Fruit fly (Drosophila melanogaster) whole organism, embryonic: ENCODE measurements around the gene Tlk.

ENCODE experiments used
- Adf1 ChIP-seq: fragments of 200-800 bp; sonication (Bioruptor generic); IDR thresholded peaks from 2 replicates; pipeline ENCODE4 v1.3.6; 2022; ENCODE audit warnings: missing biosample characterization, missing genetic modification characterization
- BEAF-32 ChIP-seq: fragments of 200-800 bp; sonication (Bioruptor generic); optimal IDR thresholded peaks from 3 replicates; lab custom pipeline; 2017; ENCODE audit warnings: missing biosample characterization, missing genetic modification characterization, mild to moderate bottlenecking, moderate library complexity, missing genetic modification reagents
- Bdp1 ChIP-seq: fragments of 200-800 bp; sonication (Bioruptor generic); optimal IDR thresholded peaks from 3 replicates; lab custom pipeline; 2016; ENCODE audit warnings: missing biosample characterization, missing genetic modification characterization
- CG10274 ChIP-seq: fragments of 200-800 bp; sonication (Bioruptor generic); optimal IDR thresholded peaks from 3 replicates; lab custom pipeline; 2017; ENCODE audit warnings: missing biosample characterization, mild to moderate bottlenecking, missing genetic modification characterization
- CG10959 ChIP-seq: fragments of 200-800 bp; sonication (Bioruptor generic); IDR thresholded peaks from 2 replicates; pipeline ENCODE4 v1.3.6; 2022; ENCODE audit warnings: missing biosample characterization, missing genetic modification characterization
- CG11456 ChIP-seq: fragments of 200-800 bp; sonication (Bioruptor generic); IDR thresholded peaks from 3 replicates; pipeline ENCODE4 v1.3.6; 2022; ENCODE audit warnings: missing biosample characterization, missing genetic modification characterization
- CG12071 ChIP-seq: fragments of 200-800 bp; sonication (Bioruptor generic); optimal IDR thresholded peaks from 3 replicates; lab custom pipeline; 2018; ENCODE audit warnings: missing biosample characterization, mild to moderate bottlenecking, missing genetic modification characterization
- CG14860 ChIP-seq: fragments of 200-800 bp; sonication (Bioruptor generic); IDR thresholded peaks from 3 replicates; pipeline ENCODE4 v1.3.6; 2022; ENCODE audit warnings: missing biosample characterization, missing genetic modification characterization; ENCODE audit not compliant: partially characterized antibody
- CG15601 ChIP-seq: fragments of 200-800 bp; sonication (Bioruptor generic); optimal IDR thresholded peaks from 3 replicates; lab custom pipeline; 2019; ENCODE audit warnings: missing biosample characterization, mild to moderate bottlenecking, missing genetic modification characterization, moderate library complexity
- CG15696 ChIP-seq: fragments of 200-800 bp; sonication (Bioruptor generic); optimal IDR thresholded peaks from 2 replicates; lab custom pipeline; 2019; ENCODE audit warnings: missing biosample characterization, mild to moderate bottlenecking, missing genetic modification characterization, moderate library complexity
- CG2116 ChIP-seq: fragments of 200-800 bp; sonication (Bioruptor generic); optimal IDR thresholded peaks from 3 replicates; lab custom pipeline; 2018; ENCODE audit warnings: missing biosample characterization, mild to moderate bottlenecking, missing genetic modification characterization
- CG2120 ChIP-seq: fragments of 200-800 bp; sonication (Bioruptor generic); optimal IDR thresholded peaks from 3 replicates; lab custom pipeline; 2016; ENCODE audit warnings: missing biosample characterization, missing genetic modification characterization
- CG2202 ChIP-seq: fragments of 200-800 bp; sonication (Bioruptor generic); optimal IDR thresholded peaks from 2 replicates; lab custom pipeline; 2018; ENCODE audit warnings: missing biosample characterization, mild to moderate bottlenecking, missing genetic modification characterization
- CG3163 ChIP-seq: fragments of 200-800 bp; sonication (Bioruptor generic); optimal IDR thresholded peaks from 3 replicates; lab custom pipeline; 2016; ENCODE audit warnings: missing biosample characterization, missing genetic modification characterization
- CG3281 ChIP-seq: fragments of 200-800 bp; sonication (Bioruptor generic); optimal IDR thresholded peaks from 3 replicates; lab custom pipeline; 2017; ENCODE audit warnings: missing biosample characterization, mild to moderate bottlenecking, missing genetic modification characterization
- CG34224 ChIP-seq: fragments of 200-800 bp; sonication (Bioruptor generic); IDR thresholded peaks from 3 replicates; pipeline ENCODE4 v1.3.6; 2022; ENCODE audit warnings: missing biosample characterization, missing genetic modification characterization; ENCODE audit not compliant: partially characterized antibody
- CG34422 ChIP-seq: fragments of 200-800 bp; sonication (Bioruptor generic); IDR thresholded peaks from 3 replicates; pipeline ENCODE4 v1.3.6; 2022; ENCODE audit warnings: missing biosample characterization, missing genetic modification characterization
- CG3838 ChIP-seq: fragments of 200-800 bp; sonication (Bioruptor generic); optimal IDR thresholded peaks from 3 replicates; lab custom pipeline; 2016; ENCODE audit warnings: missing biosample characterization, missing genetic modification characterization
- CG4617 ChIP-seq: fragments of 200-800 bp; sonication (Bioruptor generic); optimal IDR thresholded peaks from 3 replicates; lab custom pipeline; 2016; ENCODE audit warnings: missing biosample characterization, missing genetic modification characterization, borderline replicate concordance
- CG6683 ChIP-seq: fragments of 200-800 bp; sonication (Bioruptor generic); optimal IDR thresholded peaks from 2 replicates; lab custom pipeline; 2017; ENCODE audit warnings: missing biosample characterization, mild to moderate bottlenecking, missing genetic modification characterization, missing genetic modification reagents
- CG7745 ChIP-seq: fragments of 200-800 bp; sonication (Bioruptor generic); optimal IDR thresholded peaks from 2 replicates; lab custom pipeline; 2018; ENCODE audit warnings: missing biosample characterization, mild to moderate bottlenecking, missing genetic modification characterization, moderate library complexity
- CG7839 ChIP-seq: fragments of 200-800 bp; sonication (Bioruptor generic); optimal IDR thresholded peaks from 3 replicates; lab custom pipeline; 2018; ENCODE audit warnings: missing biosample characterization, mild to moderate bottlenecking, missing genetic modification characterization, moderate library complexity
- CG7928 ChIP-seq: fragments of 200-800 bp; sonication (Bioruptor generic); optimal IDR thresholded peaks from 2 replicates; lab custom pipeline; 2017; ENCODE audit warnings: missing biosample characterization, mild to moderate bottlenecking, missing genetic modification characterization
- CG8388 ChIP-seq: fragments of 200-800 bp; sonication (Bioruptor generic); optimal IDR thresholded peaks from 2 replicates; lab custom pipeline; 2019; ENCODE audit warnings: missing biosample characterization, mild to moderate bottlenecking, missing genetic modification characterization, moderate library complexity
- CG9797 ChIP-seq: fragments of 200-800 bp; sonication (Bioruptor generic); optimal IDR thresholded peaks from 3 replicates; lab custom pipeline; 2018; ENCODE audit warnings: missing biosample characterization, mild to moderate bottlenecking, missing genetic modification characterization
- CG9876 ChIP-seq: fragments of 200-800 bp; sonication (Bioruptor generic); optimal IDR thresholded peaks from 2 replicates; lab custom pipeline; 2016; ENCODE audit warnings: missing biosample characterization, missing genetic modification characterization
- Elba2 ChIP-seq: fragments of 200-800 bp; sonication (Bioruptor generic); optimal IDR thresholded peaks from 3 replicates; lab custom pipeline; 2016; ENCODE audit warnings: missing biosample characterization, missing genetic modification characterization
- NK7.1 ChIP-seq: fragments of 200-800 bp; sonication (Bioruptor generic); optimal IDR thresholded peaks from 3 replicates; lab custom pipeline; 2016; ENCODE audit warnings: missing biosample characterization, missing genetic modification characterization
- Opbp ChIP-seq: fragments of 200-800 bp; sonication (Bioruptor generic); IDR thresholded peaks from 3 replicates; pipeline ENCODE4 v1.3.6; 2022; ENCODE audit warnings: missing biosample characterization, missing genetic modification characterization; ENCODE audit not compliant: partially characterized antibody
- al ChIP-seq: fragments of 200-800 bp; sonication (Bioruptor generic); IDR thresholded peaks from 2 replicates; pipeline ENCODE4 v1.3.6; 2022; ENCODE audit warnings: missing biosample characterization, missing genetic modification characterization
- aop ChIP-seq: fragments of 200-800 bp; sonication (Bioruptor generic); IDR thresholded peaks from 2 replicates; pipeline ENCODE4 v1.3.6; 2022; ENCODE audit warnings: missing biosample characterization, missing genetic modification characterization
- chm ChIP-seq: fragments of 200-800 bp; sonication (Bioruptor generic); IDR thresholded peaks from 2 replicates; pipeline ENCODE4 v1.3.6; 2022; ENCODE audit warnings: missing biosample characterization, missing genetic modification characterization
- eyg ChIP-seq: fragments of 200-800 bp; sonication (Bioruptor generic); optimal IDR thresholded peaks from 3 replicates; lab custom pipeline; 2016; ENCODE audit warnings: missing biosample characterization, missing genetic modification characterization
- gsb-n ChIP-seq: fragments of 200-800 bp; sonication (Bioruptor generic); optimal IDR thresholded peaks from 3 replicates; lab custom pipeline; 2018; ENCODE audit warnings: missing biosample characterization, mild to moderate bottlenecking, missing genetic modification characterization
- gt ChIP-seq: fragments of 200-800 bp; sonication (Bioruptor generic); IDR thresholded peaks from 2 replicates; pipeline ENCODE4 v1.3.6; 2022; ENCODE audit warnings: missing biosample characterization, missing genetic modification characterization
- ham ChIP-seq: fragments of 200-800 bp; sonication (Bioruptor generic); IDR thresholded peaks from 2 replicates; pipeline ENCODE4 v1.3.6; 2022; ENCODE audit warnings: missing biosample characterization, missing genetic modification characterization
- ind ChIP-seq: fragments of 200-800 bp; sonication (Bioruptor generic); optimal IDR thresholded peaks from 3 replicates; lab custom pipeline; 2016; ENCODE audit warnings: missing biosample characterization, missing genetic modification characterization
- knrl ChIP-seq: fragments of 200-800 bp; sonication (Bioruptor generic); IDR thresholded peaks from 3 replicates; pipeline ENCODE4 v1.3.6; 2022; ENCODE audit warnings: missing biosample characterization, missing genetic modification characterization; ENCODE audit not compliant: partially characterized antibody
- lbe ChIP-seq: fragments of 200-800 bp; sonication (Bioruptor generic); optimal IDR thresholded peaks from 2 replicates; lab custom pipeline; 2016; ENCODE audit warnings: missing biosample characterization, mild to moderate bottlenecking, missing genetic modification characterization
- mam ChIP-seq: fragments of 200-800 bp; sonication (Bioruptor generic); optimal IDR thresholded peaks from 3 replicates; lab custom pipeline; 2016; ENCODE audit warnings: missing biosample characterization, missing genetic modification characterization
- odd ChIP-seq: fragments of 200-800 bp; sonication (Bioruptor generic); optimal IDR thresholded peaks from 2 replicates; lab custom pipeline; 2017; ENCODE audit warnings: missing biosample characterization, mild to moderate bottlenecking, missing genetic modification characterization
- pnt ChIP-seq: fragments of 200-800 bp; sonication (Bioruptor generic); optimal IDR thresholded peaks from 3 replicates; lab custom pipeline; 2016; ENCODE audit warnings: missing biosample characterization, missing genetic modification characterization
- sens-2 ChIP-seq: fragments of 200-800 bp; sonication (Bioruptor generic); IDR thresholded peaks from 2 replicates; pipeline ENCODE4 v1.3.6; 2022; ENCODE audit warnings: missing biosample characterization, missing genetic modification characterization
- shn ChIP-seq: fragments of 200-800 bp; sonication (Bioruptor generic); optimal IDR thresholded peaks from 3 replicates; lab custom pipeline; 2016; ENCODE audit warnings: missing biosample characterization, missing genetic modification characterization
- sisA ChIP-seq: fragments of 200-800 bp; sonication (Bioruptor generic); IDR thresholded peaks from 2 replicates; pipeline ENCODE4 v1.3.6; 2022; ENCODE audit warnings: missing biosample characterization, missing genetic modification characterization
- stc ChIP-seq: fragments of 200-800 bp; sonication (Bioruptor generic); IDR thresholded peaks from 2 replicates; pipeline ENCODE4 v1.3.6; 2022; ENCODE audit warnings: missing biosample characterization, missing genetic modification characterization
- sug ChIP-seq: fragments of 200-800 bp; optimal IDR thresholded peaks from 2 replicates; lab custom pipeline; 2019; ENCODE audit warnings: missing biosample characterization, mild to moderate bottlenecking, missing genetic modification characterization, moderate library complexity
- tap ChIP-seq: fragments of 200-800 bp; optimal IDR thresholded peaks from 3 replicates; lab custom pipeline; 2019; ENCODE audit warnings: missing biosample characterization, mild to moderate bottlenecking, missing genetic modification characterization, moderate library complexity
- tll ChIP-seq, 2 experiments: fragments of 200-800 bp in 1 of 2; fragments of >200 bp in 1 of 2; sonication (Bioruptor generic) in 1 of 2; optimal IDR thresholded peaks; 2 replicates each; lab custom pipeline; 2017 to 2019; ENCODE audit warnings: missing biosample characterization in 2 of 2, missing genetic modification characterization in 2 of 2, mild to moderate bottlenecking in 1 of 2, moderate library complexity in 1 of 2
- ttk ChIP-seq: fragments of 200-800 bp; sonication (Bioruptor generic); IDR thresholded peaks from 2 replicates; pipeline ENCODE4 v2.1.2; 2022; ENCODE audit warnings: missing biosample characterization, missing genetic modification characterization
- usp ChIP-seq: fragments of >200 bp; optimal IDR thresholded peaks from 2 replicates; lab custom pipeline; 2017; ENCODE audit warnings: missing biosample characterization, missing genetic modification characterization

Gene Tlk

dm6 chrX:3780884-3781283 is 61.1 kb downstream of the Tlk start (continued):
- no peak for TF ChIP-seq CG7928 (GFP tag; lab: Kevin White, UChicago)
- no peak for TF ChIP-seq CG12071 (GFP tag; lab: Kevin White, UChicago)
- TF ChIP-seq stc (GFP tag; lab: Robert Waterston, UW) = peak; percentile 22; the same call in 1 of the 2 replicates
- peak; percentile 34 for TF ChIP-seq BEAF-32
- TF ChIP-seq CG6683 (GFP tag; lab: Kevin White, UChicago) = no peak
- TF ChIP-seq CG10959 (GFP tag; lab: Robert Waterston, UW) = no peak
- TF ChIP-seq CG11456 (GFP tag; lab: Robert Waterston, UW) = no peak
- peak; percentile 77 for TF ChIP-seq Adf1
- peak; percentile 2 for TF ChIP-seq gsb-n
- TF ChIP-seq knrl = no peak
- no peak for TF ChIP-seq pnt
- no peak for TF ChIP-seq sisA
- peak; percentile 79; the same call in 1 of the 3 replicates for TF ChIP-seq CG34422
- peak; percentile 75; the same call in 2 of the 3 replicates for TF ChIP-seq Opbp
- peak; percentile 18 for TF ChIP-seq CG2202 (tag; lab: Kevin White, UChicago)
- TF ChIP-seq shn (GFP tag; lab: Kevin White, UChicago) = peak; percentile 8
- TF ChIP-seq CG3281 = no peak
- peak; percentile 50 for TF ChIP-seq lbe (GFP tag; lab: Kevin White, UChicago)
- TF ChIP-seq ham (GFP tag; lab: Robert Waterston, UW) = no peak
- TF ChIP-seq Bdp1 = no peak
- TF ChIP-seq sens-2 (GFP tag; lab: Robert Waterston, UW) = no peak
- TF ChIP-seq CG10274 (GFP tag; lab: Kevin White, UChicago) = no peak
- peak; percentile 22 for TF ChIP-seq mam (GFP tag; lab: Kevin White, UChicago)
- TF ChIP-seq CG3163 (GFP tag; lab: Kevin White, UChicago) = peak; percentile 77
- TF ChIP-seq ttk (GFP tag; lab: Robert Waterston, UW) = no peak
- TF ChIP-seq CG8388 (GFP tag; lab: Kevin White, UChicago) = no peak
- no peak for TF ChIP-seq NK7.1 (GFP tag; lab: Kevin White, UChicago)
- no peak for TF ChIP-seq al (GFP tag; lab: Robert Waterston, UW)
- peak; percentile 4 for TF ChIP-seq CG7745 (tag; lab: Kevin White, UChicago)
- TF ChIP-seq usp (GFP tag; lab: Kevin White, UChicago) = no peak
- TF ChIP-seq ind (GFP tag; lab: Kevin White, UChicago) = no peak
- no peak for TF ChIP-seq CG7839 (tag; lab: Kevin White, UChicago)
- TF ChIP-seq CG34224 (GFP tag; lab: Robert Waterston, UW) = peak; percentile 57
- no peak for TF ChIP-seq CG14860 (GFP tag; lab: Robert Waterston, UW)
- peak; percentile 10 for TF ChIP-seq CG15601 (tag; lab: Kevin White, UChicago)
- TF ChIP-seq odd (GFP tag; lab: Kevin White, UChicago) = no peak
- peak in 1 of 2 experiments; percentile 4 for TF ChIP-seq tll (GFP tag; optimal IDR thresholded peaks at IDR 0.05; lab: Kevin White, UChicago)
- TF ChIP-seq tap = no peak
- no peak for TF ChIP-seq CG9876 (GFP tag; lab: Kevin White, UChicago)
- no peak for TF ChIP-seq CG9797
- no peak for TF ChIP-seq aop (GFP tag; lab: Robert Waterston, UW)
- TF ChIP-seq CG4617 (GFP tag; lab: Kevin White, UChicago) = no peak
- TF ChIP-seq Elba2 = no peak
- no peak for TF ChIP-seq CG3838
- TF ChIP-seq eyg (GFP tag; lab: Kevin White, UChicago) = no peak
- peak; percentile 25 for TF ChIP-seq sug (tag; lab: Kevin White, UChicago)
- peak; percentile 2 for TF ChIP-seq CG2116 (GFP tag; lab: Kevin White, UChicago)
- TF ChIP-seq chm (GFP tag; lab: Robert Waterston, UW) = peak; percentile 45; the same call in 1 of the 2 replicates
- no peak for TF ChIP-seq CG15696 (tag; lab: Kevin White, UChicago)
- no peak for TF ChIP-seq gt (GFP tag; lab: Robert Waterston, UW)
- peak; percentile 41 for TF ChIP-seq CG2120
